Fruit fly (Drosophila melanogaster) whole organism, prepupa: Measurements from ENCODE around the gene CG7300.
A peak's percentile ranks its signal among the peaks of the same experiment; 100 is the strongest.

Experiments used
- Blimp-1 ChIP-seq: fragments of 200-800 bp; sonication (Bioruptor generic); optimal IDR thresholded peaks from 3 replicates; lab custom pipeline; 2017; ENCODE audit warnings: missing biosample characterization, missing genetic modification characterization, mild to moderate bottlenecking, moderate library complexity, missing genetic modification reagents
- CG10631 ChIP-seq: fragments of 200-800 bp; sonication (Bioruptor generic); optimal IDR thresholded peaks from 2 replicates; lab custom pipeline; 2016; ENCODE audit warnings: missing biosample characterization, missing genetic modification characterization
- CG10669 ChIP-seq: fragments of 200-800 bp; sonication (Bioruptor generic); optimal IDR thresholded peaks from 3 replicates; lab custom pipeline; 2018; ENCODE audit warnings: missing biosample characterization, mild to moderate bottlenecking, missing genetic modification characterization, moderate library complexity
- CG11294 ChIP-seq: fragments of 200-800 bp; sonication (Bioruptor generic); IDR thresholded peaks from 2 replicates; pipeline ENCODE4 v1.3.6; 2022; ENCODE audit warnings: missing biosample characterization, missing genetic modification characterization
- CG11762 ChIP-seq: fragments of 200-800 bp; sonication (Bioruptor generic); optimal IDR thresholded peaks from 3 replicates; lab custom pipeline; 2016; ENCODE audit warnings: missing biosample characterization, missing genetic modification characterization; ENCODE audit not compliant: insufficient read depth
- CG11902 ChIP-seq: fragments of 200-800 bp; sonication (Bioruptor generic); optimal IDR thresholded peaks from 3 replicates; lab custom pipeline; 2016; ENCODE audit warnings: missing biosample characterization, missing genetic modification characterization
- CG15336 ChIP-seq: fragments of 200-800 bp; sonication (Bioruptor generic); IDR thresholded peaks from 2 replicates; pipeline ENCODE4 v1.3.6; 2022; ENCODE audit warnings: missing biosample characterization, missing genetic modification characterization
- CG1621 ChIP-seq: fragments of 200-800 bp; sonication (Bioruptor generic); optimal IDR thresholded peaks from 3 replicates; lab custom pipeline; 2018; ENCODE audit warnings: missing biosample characterization, mild to moderate bottlenecking, missing genetic modification characterization
- CG16779 ChIP-seq: fragments of 200-800 bp; sonication (Bioruptor generic); optimal IDR thresholded peaks from 3 replicates; lab custom pipeline; 2017; ENCODE audit warnings: missing biosample characterization, mild to moderate bottlenecking, missing genetic modification characterization
- CG3032 ChIP-seq: fragments of 200-800 bp; optimal IDR thresholded peaks from 2 replicates; lab custom pipeline; 2019; ENCODE audit warnings: missing biosample characterization, mild to moderate bottlenecking, missing genetic modification characterization, moderate library complexity
- CG32006 ChIP-seq: fragments of 200-800 bp; sonication (Bioruptor generic); optimal IDR thresholded peaks from 3 replicates; lab custom pipeline; 2017; ENCODE audit warnings: missing biosample characterization, mild to moderate bottlenecking, missing genetic modification characterization
- CG34406 ChIP-seq: fragments of 200-800 bp; sonication (Bioruptor generic); optimal IDR thresholded peaks from 3 replicates; lab custom pipeline; 2016; ENCODE audit warnings: missing biosample characterization, missing genetic modification characterization
- CG3919 ChIP-seq: fragments of 200-800 bp; sonication (Bioruptor generic); optimal IDR thresholded peaks from 3 replicates; lab custom pipeline; 2016; ENCODE audit warnings: missing biosample characterization, missing genetic modification characterization
- CG6276 ChIP-seq: fragments of 200-800 bp; sonication (Bioruptor generic); optimal IDR thresholded peaks from 2 replicates; lab custom pipeline; 2017; ENCODE audit warnings: missing biosample characterization, mild to moderate bottlenecking, missing genetic modification characterization
- CG6854 ChIP-seq: fragments of 200-800 bp; sonication (Bioruptor generic); optimal IDR thresholded peaks from 2 replicates; lab custom pipeline; 2017; ENCODE audit warnings: missing biosample characterization, mild to moderate bottlenecking, missing genetic modification characterization
- CG8632 ChIP-seq: fragments of 200-800 bp; sonication (Bioruptor generic); optimal IDR thresholded peaks from 3 replicates; lab custom pipeline; 2016; ENCODE audit warnings: missing biosample characterization, missing genetic modification characterization
- CG9139 ChIP-seq: fragments of 200-800 bp; sonication (Bioruptor generic); optimal IDR thresholded peaks from 3 replicates; lab custom pipeline; 2017; ENCODE audit warnings: missing biosample characterization, mild to moderate bottlenecking, missing genetic modification characterization
- Eip75B ChIP-seq: fragments of 200-800 bp; sonication (Bioruptor generic); optimal IDR thresholded peaks from 3 replicates; lab custom pipeline; 2016; ENCODE audit warnings: missing biosample characterization, missing genetic modification characterization
- Eip78C ChIP-seq: fragments of 200-800 bp; sonication (Bioruptor generic); peaks from one replicate; lab custom pipeline; 2016; ENCODE audit warnings: missing biosample characterization, missing genetic modification characterization
- Eip93F ChIP-seq: fragments of 200-800 bp; sonication (Bioruptor generic); optimal IDR thresholded peaks from 2 replicates; lab custom pipeline; 2016; ENCODE audit warnings: missing biosample characterization, mild to moderate bottlenecking, missing genetic modification characterization
- Ets21C ChIP-seq: fragments of 200-800 bp; sonication (Bioruptor generic); optimal IDR thresholded peaks from 3 replicates; lab custom pipeline; 2016; ENCODE audit warnings: missing biosample characterization, missing genetic modification characterization
- Ets96B ChIP-seq: fragments of 200-800 bp; optimal IDR thresholded peaks from 2 replicates; lab custom pipeline; 2019; ENCODE audit warnings: missing biosample characterization, mild to moderate bottlenecking, missing genetic modification characterization, moderate library complexity
- Hr38 ChIP-seq: sonication (Bioruptor generic); optimal IDR thresholded peaks from 2 replicates; lab custom pipeline; 2016; ENCODE audit warnings: missing biosample characterization, missing genetic modification characterization
- Hr4 ChIP-seq: fragments of 200-800 bp; sonication (Bioruptor generic); optimal IDR thresholded peaks from 3 replicates; lab custom pipeline; 2016; ENCODE audit warnings: missing biosample characterization, missing genetic modification characterization
- Met ChIP-seq: fragments of 200-800 bp; sonication (Bioruptor generic); optimal IDR thresholded peaks from 3 replicates; lab custom pipeline; 2016; ENCODE audit warnings: missing biosample characterization, missing genetic modification characterization
- Sox14 ChIP-seq: fragments of 200-800 bp; sonication (Bioruptor generic); optimal IDR thresholded peaks from 3 replicates; lab custom pipeline; 2016; ENCODE audit warnings: missing biosample characterization, missing genetic modification characterization
- Sox15 ChIP-seq: fragments of 200-800 bp; sonication (Bioruptor generic); optimal IDR thresholded peaks from 3 replicates; lab custom pipeline; 2016; ENCODE audit warnings: missing biosample characterization, missing genetic modification characterization
- acj6 ChIP-seq: fragments of 200-800 bp; sonication (Bioruptor generic); optimal IDR thresholded peaks from 3 replicates; lab custom pipeline; 2016; ENCODE audit warnings: missing biosample characterization, missing genetic modification characterization
- cyc ChIP-seq: fragments of 200-800 bp; sonication (Bioruptor generic); optimal IDR thresholded peaks from 3 replicates; lab custom pipeline; 2016; ENCODE audit warnings: missing biosample characterization, missing genetic modification characterization
- dac ChIP-seq: fragments of 200-800 bp; sonication (Bioruptor generic); optimal IDR thresholded peaks from 2 replicates; lab custom pipeline; 2017; ENCODE audit warnings: missing biosample characterization, mild to moderate bottlenecking, missing genetic modification characterization
- dsx ChIP-seq: fragments of 200-800 bp; optimal IDR thresholded peaks from 3 replicates; lab custom pipeline; 2019; ENCODE audit warnings: missing biosample characterization, mild to moderate bottlenecking, missing genetic modification characterization, moderate library complexity; ENCODE audit not compliant: poor library complexity, severe bottlenecking
- fd85E ChIP-seq: fragments of 200-800 bp; sonication (Bioruptor generic); optimal IDR thresholded peaks from 3 replicates; lab custom pipeline; 2016; ENCODE audit warnings: missing biosample characterization, missing genetic modification characterization
- lz ChIP-seq: fragments of 200-800 bp; sonication (Bioruptor generic); optimal IDR thresholded peaks from 3 replicates; lab custom pipeline; 2016; ENCODE audit warnings: missing biosample characterization, missing genetic modification characterization
- net ChIP-seq: fragments of 200-800 bp; sonication (Bioruptor generic); optimal IDR thresholded peaks from 3 replicates; lab custom pipeline; 2016; ENCODE audit warnings: missing biosample characterization, missing genetic modification characterization
- pdm3 ChIP-seq: fragments of 200-800 bp; sonication (Bioruptor generic); optimal IDR thresholded peaks from 3 replicates; lab custom pipeline; 2016; ENCODE audit warnings: missing biosample characterization, missing genetic modification characterization
- ss ChIP-seq, 2 experiments: fragments of 200-800 bp; sonication (Bioruptor generic); optimal IDR thresholded peaks; 2 replicates in 1 of 2; 3 replicates in 1 of 2; lab custom pipeline; 2017 to 2018; ENCODE audit warnings: mild to moderate bottlenecking in 2 of 2, missing biosample characterization in 2 of 2, missing genetic modification characterization in 2 of 2, moderate library complexity in 1 of 2
- svp ChIP-seq: fragments of 200-800 bp; sonication (Bioruptor generic); peaks from one replicate; lab custom pipeline; 2016; ENCODE audit warnings: missing biosample characterization, missing genetic modification characterization

The CG7300 gene

DNA sequence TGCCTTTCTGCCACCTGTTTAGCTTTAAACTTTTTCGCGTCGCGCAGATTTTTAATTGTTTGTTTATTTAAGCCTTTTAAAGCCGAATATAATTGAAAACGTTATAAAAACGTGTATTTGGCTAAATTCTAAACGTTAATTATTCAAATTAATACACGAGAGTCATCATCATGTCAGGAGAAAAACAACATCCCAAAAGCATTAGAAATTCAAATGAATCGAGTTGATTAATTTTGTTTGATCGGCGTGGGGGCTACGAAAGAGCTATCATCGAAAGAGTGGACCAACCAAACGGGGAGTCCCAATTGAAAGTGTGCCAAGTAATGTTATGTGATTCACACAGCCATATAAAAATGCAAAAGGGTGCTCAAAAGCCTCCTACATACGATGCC lies 10.1 kb downstream of the CG7300 start:
- TF ChIP-seq Eip93F (GFP tag; lab: Kevin White, UChicago), result no peak
- no peak for TF ChIP-seq CG3919 (GFP tag; lab: Kevin White, UChicago)
- TF ChIP-seq fd85E (GFP tag; lab: Kevin White, UChicago), result no peak
- TF ChIP-seq CG11762 (GFP tag; lab: Kevin White, UChicago), result no peak
- TF ChIP-seq net (GFP tag; lab: Kevin White, UChicago), result no peak
- no peak for TF ChIP-seq pdm3 (GFP tag; lab: Kevin White, UChicago)
- TF ChIP-seq CG10631 (GFP tag; lab: Kevin White, UChicago), result no peak
- TF ChIP-seq lz (GFP tag; lab: Kevin White, UChicago), result no peak
- TF ChIP-seq acj6 (GFP tag; lab: Kevin White, UChicago), result no peak
- no peak for TF ChIP-seq CG16779 (tag; lab: Kevin White, UChicago)
- TF ChIP-seq cyc (GFP tag; lab: Kevin White, UChicago), result no peak
- TF ChIP-seq Blimp-1, result no peak

DNA sequence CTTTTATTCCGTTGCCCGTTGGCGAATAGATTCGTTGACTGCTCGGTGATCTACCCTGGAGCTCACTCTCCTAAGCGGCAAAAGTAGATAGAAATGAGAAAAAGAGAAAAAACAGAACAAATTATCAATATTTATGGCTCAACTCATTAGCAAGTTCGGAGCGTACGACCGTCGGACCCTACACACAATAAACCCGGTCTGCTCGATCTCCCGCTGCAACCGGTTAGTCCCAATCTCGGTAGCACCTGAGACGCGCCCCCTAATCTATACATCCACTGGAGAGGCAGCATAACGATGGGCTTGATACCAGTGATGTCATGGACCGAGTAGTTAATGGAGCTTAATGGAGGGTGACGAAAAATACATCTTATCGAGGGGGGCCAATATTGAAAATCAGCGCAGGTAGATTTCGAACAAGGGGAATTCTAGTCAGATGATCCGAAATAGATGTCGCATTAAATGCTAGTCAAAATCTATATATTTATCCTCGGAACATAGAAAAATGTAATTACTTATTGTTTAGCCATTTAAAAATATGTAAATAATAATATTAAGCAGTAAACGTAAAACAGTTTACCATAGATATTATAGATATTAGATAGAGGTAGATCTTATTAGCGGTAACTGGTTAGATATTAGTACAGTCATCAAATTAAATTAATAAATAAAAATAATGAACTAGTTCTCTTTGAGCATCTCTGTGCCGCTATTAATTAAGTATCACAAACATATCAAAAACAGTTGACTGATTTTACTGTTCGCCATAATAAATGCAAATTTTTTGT lies 10.6 kb downstream of the CG7300 start, which contains the start of gene CG7296:
TSS of gene CG7296 (minus strand) at position 58 of the 785 bp plus-strand sequence.
- TF ChIP-seq Eip78C (GFP tag; lab: Kevin White, UChicago) (peak; percentile 10), CG9139 (GFP tag; lab: Kevin White, UChicago) (no peak), Hr4 (no peak), CG1621 (tag; lab: Kevin White, UChicago) (peak; percentile 33)

DNA sequence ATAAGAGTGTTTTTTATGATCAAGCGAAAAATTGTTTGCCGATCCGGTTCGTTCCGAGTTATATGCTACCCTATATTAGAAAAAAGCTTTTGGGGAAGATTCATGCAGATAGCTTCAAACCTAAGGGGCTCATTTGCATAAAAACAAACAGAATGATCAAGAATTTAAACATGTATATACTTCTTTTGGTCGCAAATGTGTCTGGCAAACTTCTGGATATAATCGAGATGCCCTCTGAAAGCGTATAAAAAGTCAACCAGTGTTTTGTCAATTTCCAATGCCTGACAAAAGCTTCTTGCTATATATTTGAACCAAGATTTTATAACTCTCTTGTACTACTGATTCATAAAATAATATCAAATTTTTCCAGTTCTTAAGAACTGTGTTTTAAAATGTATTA lies 12.2 kb downstream of the CG7300 start:
- no peak for TF ChIP-seq Sox14 (GFP tag; lab: Kevin White, UChicago)
- no peak for TF ChIP-seq svp
- TF ChIP-seq Blimp-1, result no peak
- no peak for TF ChIP-seq CG11294 (GFP tag; lab: Robert Waterston, UW)
- no peak for TF ChIP-seq CG32006 (GFP tag; lab: Kevin White, UChicago)
- TF ChIP-seq CG11902, result no peak
- TF ChIP-seq cyc (GFP tag; lab: Kevin White, UChicago), result no peak
- TF ChIP-seq Met (GFP tag; lab: Kevin White, UChicago), result no peak
- no peak for TF ChIP-seq Eip75B (GFP tag; lab: Kevin White, UChicago)
- no peak for TF ChIP-seq CG10631 (GFP tag; lab: Kevin White, UChicago)
- TF ChIP-seq Ets96B (tag; lab: Kevin White, UChicago), result no peak
- no peak for TF ChIP-seq CG3032 (tag; lab: Kevin White, UChicago)

DNA sequence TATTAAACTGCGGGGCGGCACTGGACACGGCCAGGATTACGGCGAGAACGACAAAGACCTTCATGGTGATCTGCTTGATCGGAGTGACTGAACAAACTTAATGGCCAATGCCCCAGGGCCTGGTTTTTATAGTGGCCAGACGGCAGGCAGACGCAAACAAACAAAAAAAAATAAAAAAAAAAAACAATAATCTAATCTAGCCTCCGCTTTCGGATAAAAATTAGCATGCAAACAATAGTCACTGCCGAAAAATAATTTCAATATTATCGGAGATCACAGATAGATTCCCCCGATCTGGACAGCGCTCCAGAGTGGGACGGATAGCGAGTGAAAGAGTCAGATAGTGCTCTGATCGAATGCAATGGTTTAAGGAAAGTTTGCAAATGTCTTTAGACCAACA lies 13.5 kb downstream of the CG7300 start, which contains the start of gene CG7299:
TSS of gene CG7299 (minus strand) at position 101 of the 400 bp plus-strand sequence.
- no peak for TF ChIP-seq CG11762 (GFP tag; lab: Kevin White, UChicago)
- no peak for TF ChIP-seq CG34406 (GFP tag; lab: Kevin White, UChicago)
- no peak for TF ChIP-seq CG15336 (GFP tag; lab: Robert Waterston, UW)
- no peak for TF ChIP-seq pdm3 (GFP tag; lab: Kevin White, UChicago)
- TF ChIP-seq fd85E (GFP tag; lab: Kevin White, UChicago), result no peak
- TF ChIP-seq CG8632 (GFP tag; lab: Kevin White, UChicago), result no peak
- TF ChIP-seq CG6854, result no peak
- TF ChIP-seq Eip75B (GFP tag; lab: Kevin White, UChicago), result no peak
- no peak for TF ChIP-seq Ets21C (GFP tag; lab: Kevin White, UChicago)
- no peak for TF ChIP-seq dsx (GFP tag; lab: Kevin White, UChicago)
- no peak for TF ChIP-seq CG1621 (tag; lab: Kevin White, UChicago)
- no peak for TF ChIP-seq Sox15
- TF ChIP-seq Hr4, result no peak
- TF ChIP-seq dac, result no peak
- no peak for TF ChIP-seq CG10669 (GFP tag; lab: Kevin White, UChicago)
- no peak for TF ChIP-seq Hr38 (GFP tag; lab: Kevin White, UChicago)
- TF ChIP-seq ss (GFP tag; optimal IDR thresholded peaks at IDR 0.05; lab: Kevin White, UChicago), result no peak
- TF ChIP-seq CG6276 (GFP tag; lab: Kevin White, UChicago), result no peak
